Worm (Caenorhabditis elegans) whole organism, L1 larva: ENCODE results near the gene hot-3.

Experiments used
- C16A3.4 ChIP-seq: fragments of 150-350 bp; optimal IDR thresholded peaks from 2 replicates; lab custom pipeline; 2014; ENCODE audit warnings: missing biosample characterization, missing genetic modification characterization
- C34B4.2 ChIP-seq: sonication (generic microtip); optimal IDR thresholded peaks from 2 replicates; lab custom pipeline; 2017; ENCODE audit warnings: mild to moderate bottlenecking, missing genetic modification characterization, missing compliant biosample characterization
- Y116A8C.19 ChIP-seq: sonication (generic microtip); optimal IDR thresholded peaks from 2 replicates; lab custom pipeline; 2016; ENCODE audit warnings: missing compliant biosample characterization, missing genetic modification characterization, borderline replicate concordance
- alr-1 ChIP-seq: fragments of 200-800 bp; sonication (Bioruptor generic); optimal IDR thresholded peaks from 2 replicates; lab custom pipeline; 2018; ENCODE audit warnings: borderline replicate concordance, mild to moderate bottlenecking, missing genetic modification characterization, missing compliant biosample characterization
- aly-2 ChIP-seq: fragments of 150-350 bp; optimal IDR thresholded peaks from 2 replicates; lab custom pipeline; 2014; ENCODE audit warnings: missing biosample characterization, missing genetic modification characterization
- ceh-63 ChIP-seq: fragments of 200-800 bp; sonication (Bioruptor generic); optimal IDR thresholded peaks from 2 replicates; lab custom pipeline; 2018; ENCODE audit warnings: mild to moderate bottlenecking, missing genetic modification characterization, missing compliant biosample characterization
- ceh-8 ChIP-seq: fragments of 200-800 bp; sonication (Bioruptor generic); optimal IDR thresholded peaks from 2 replicates; lab custom pipeline; 2018; ENCODE audit warnings: mild to moderate bottlenecking, missing genetic modification characterization, moderate library complexity, missing compliant biosample characterization
- ceh-88 ChIP-seq: fragments of 200-800 bp; sonication (Bioruptor generic); IDR thresholded peaks from 2 replicates; pipeline ENCODE4 v1.3.6; 2022; ENCODE audit warnings: missing genetic modification characterization, missing compliant biosample characterization
- ceh-90 ChIP-seq: sonication (generic microtip); optimal IDR thresholded peaks from 2 replicates; lab custom pipeline; 2016; ENCODE audit warnings: missing genetic modification characterization, missing compliant biosample characterization
- dpl-1 ChIP-seq, 3 experiments: fragments of 150-350 bp in 2 of 3; sonication (generic microtip) in 1 of 3; optimal IDR thresholded peaks; 2 replicates each; lab custom pipeline; 2014 to 2017; ENCODE audit warnings: missing biosample characterization in 3 of 3, missing genetic modification characterization in 3 of 3, missing genetic modification reagents in 3 of 3
- dsc-1 ChIP-seq: sonication (generic microtip); optimal IDR thresholded peaks from 2 replicates; lab custom pipeline; 2016; ENCODE audit warnings: mild to moderate bottlenecking, missing genetic modification characterization, missing compliant biosample characterization
- egl-27 ChIP-seq, 2 experiments: fragments of 150-350 bp in 1 of 2; sonication (generic microtip); optimal IDR thresholded peaks; 3 replicates each; lab custom pipeline; 2017 to 2018; ENCODE audit warnings: missing biosample characterization in 2 of 2, missing genetic modification characterization in 2 of 2, missing genetic modification reagents in 2 of 2
- elt-2 ChIP-seq: sonication (generic microtip); optimal IDR thresholded peaks from 2 replicates; lab custom pipeline; 2016; ENCODE audit warnings: missing genetic modification characterization, mild to moderate bottlenecking, inconsistent platforms, missing compliant biosample characterization, missing genetic modification reagents
- fkh-10 ChIP-seq: sonication (generic microtip); optimal IDR thresholded peaks from 2 replicates; lab custom pipeline; 2017; ENCODE audit warnings: missing biosample characterization, missing genetic modification reagents, missing genetic modification characterization
- fkh-8 ChIP-seq: sonication (generic microtip); optimal IDR thresholded peaks from 2 replicates; lab custom pipeline; 2016; ENCODE audit warnings: mild to moderate bottlenecking, missing genetic modification characterization, missing compliant biosample characterization
- hlh-17 ChIP-seq: fragments of 200-800 bp; sonication (Bioruptor generic); optimal IDR thresholded peaks from 2 replicates; lab custom pipeline; 2018; ENCODE audit warnings: missing genetic modification characterization, mild to moderate bottlenecking, missing compliant biosample characterization, moderate library complexity, borderline replicate concordance
- jun-1 ChIP-seq: fragments of 150-350 bp; optimal IDR thresholded peaks from 2 replicates; lab custom pipeline; 2014; ENCODE audit warnings: missing biosample characterization, missing genetic modification reagents, missing genetic modification characterization
- lin-13 ChIP-seq: fragments of 150-350 bp; optimal IDR thresholded peaks from 2 replicates; lab custom pipeline; 2014; ENCODE audit warnings: missing biosample characterization, missing genetic modification reagents, missing genetic modification characterization
- lin-14 ChIP-seq: fragments of 200-800 bp; sonication (Bioruptor generic); optimal IDR thresholded peaks from 2 replicates; lab custom pipeline; 2018; ENCODE audit warnings: mild to moderate bottlenecking, missing genetic modification characterization, moderate library complexity, missing compliant biosample characterization
- lin-35 ChIP-seq, 2 experiments: fragments of 150-350 bp; optimal IDR thresholded peaks; 2 replicates each; lab custom pipeline; 2014; ENCODE audit warnings: missing biosample characterization in 2 of 2, missing genetic modification characterization in 2 of 2, missing genetic modification reagents in 2 of 2
- lin-39 ChIP-seq: fragments of 150-350 bp; optimal IDR thresholded peaks from 2 replicates; lab custom pipeline; 2014; ENCODE audit warnings: missing biosample characterization, missing genetic modification reagents, missing genetic modification characterization
- lir-3 ChIP-seq: sonication (generic microtip); optimal IDR thresholded peaks from 2 replicates; lab custom pipeline; 2016; ENCODE audit warnings: mild to moderate bottlenecking, missing genetic modification characterization, moderate library complexity, missing compliant biosample characterization; ENCODE audit not compliant: poor library complexity
- lsy-2 ChIP-seq, 2 experiments: fragments of 150-350 bp; optimal IDR thresholded peaks; 2 replicates each; lab custom pipeline; 2014; ENCODE audit warnings: missing biosample characterization in 2 of 2, missing genetic modification characterization in 2 of 2
- mef-2 ChIP-seq: fragments of 150-350 bp; optimal IDR thresholded peaks from 2 replicates; lab custom pipeline; 2014; ENCODE audit warnings: missing biosample characterization, missing genetic modification characterization
- mep-1 ChIP-seq: fragments of 150-350 bp; optimal IDR thresholded peaks from 2 replicates; lab custom pipeline; 2014; ENCODE audit warnings: missing biosample characterization, missing genetic modification characterization
- nhr-20 ChIP-seq: sonication (generic microtip); optimal IDR thresholded peaks from 2 replicates; lab custom pipeline; 2016; ENCODE audit warnings: mild to moderate bottlenecking, missing genetic modification characterization, missing compliant biosample characterization
- nhr-47 ChIP-seq: sonication (generic microtip); optimal IDR thresholded peaks from 2 replicates; lab custom pipeline; 2016; ENCODE audit warnings: mild to moderate bottlenecking, missing genetic modification characterization, moderate library complexity, missing compliant biosample characterization
- nhr-71 ChIP-seq: sonication (generic microtip); optimal IDR thresholded peaks from 2 replicates; lab custom pipeline; 2016; ENCODE audit warnings: mild to moderate bottlenecking, missing genetic modification characterization, moderate library complexity, missing compliant biosample characterization
- nhr-77 ChIP-seq: fragments of 150-350 bp; optimal IDR thresholded peaks from 2 replicates; lab custom pipeline; 2014; ENCODE audit warnings: missing biosample characterization, missing genetic modification characterization
- nhr-85 ChIP-seq: sonication (generic microtip); peaks from one replicate; lab custom pipeline; 2016; ENCODE audit warnings: missing genetic modification characterization, inconsistent platforms, missing compliant biosample characterization
- pag-3 ChIP-seq: sonication (generic microtip); optimal IDR thresholded peaks from 2 replicates; lab custom pipeline; 2017; ENCODE audit warnings: missing genetic modification characterization, mild to moderate bottlenecking, missing compliant biosample characterization, antibody characterized with exemption, borderline replicate concordance; ENCODE audit not compliant: insufficient read depth
- rnt-1 ChIP-seq: sonication (generic microtip); optimal IDR thresholded peaks from 2 replicates; lab custom pipeline; 2016; ENCODE audit warnings: mild to moderate bottlenecking, missing genetic modification characterization, moderate library complexity, missing compliant biosample characterization
- snpc-4 ChIP-seq: fragments of 150-350 bp; optimal IDR thresholded peaks from 2 replicates; lab custom pipeline; 2014; ENCODE audit warnings: missing biosample characterization, missing genetic modification characterization
- snu-23 ChIP-seq: sonication (generic microtip); optimal IDR thresholded peaks from 2 replicates; lab custom pipeline; 2016; ENCODE audit warnings: missing genetic modification characterization, missing compliant biosample characterization
- sox-4 ChIP-seq: sonication (generic microtip); optimal IDR thresholded peaks from 2 replicates; lab custom pipeline; 2016; ENCODE audit warnings: missing genetic modification characterization, missing compliant biosample characterization
- sptf-1 ChIP-seq: fragments of 150-350 bp; optimal IDR thresholded peaks from 2 replicates; lab custom pipeline; 2014; ENCODE audit warnings: missing biosample characterization, missing genetic modification characterization
- sup-37 ChIP-seq: fragments of 200-800 bp; sonication (Bioruptor generic); optimal IDR thresholded peaks from 2 replicates; lab custom pipeline; 2018; ENCODE audit warnings: mild to moderate bottlenecking, missing genetic modification characterization, missing compliant biosample characterization
- swsn-7 ChIP-seq: sonication (generic microtip); optimal IDR thresholded peaks from 2 replicates; lab custom pipeline; 2016; ENCODE audit warnings: missing genetic modification characterization, missing compliant biosample characterization
- unc-130 ChIP-seq: fragments of 150-350 bp; optimal IDR thresholded peaks from 2 replicates; lab custom pipeline; 2017; ENCODE audit warnings: missing biosample characterization, missing genetic modification characterization, inconsistent platforms
- unc-30 ChIP-seq: sonication (generic microtip); optimal IDR thresholded peaks from 2 replicates; lab custom pipeline; 2017; ENCODE audit warnings: missing biosample characterization, missing genetic modification characterization
- unc-62 ChIP-seq: fragments of 150-350 bp; optimal IDR thresholded peaks from 2 replicates; lab custom pipeline; 2014; ENCODE audit warnings: missing biosample characterization, missing genetic modification reagents, missing genetic modification characterization
- vab-15 ChIP-seq: sonication (generic microtip); optimal IDR thresholded peaks from 2 replicates; lab custom pipeline; 2017; ENCODE audit warnings: missing genotype, mild to moderate bottlenecking, missing genetic modification characterization, missing compliant biosample characterization

The hot-3 gene

ce11 chrII:13964325-13964724 lies 32.5 kb upstream of the hot-3 start:
- TF ChIP-seq unc-62 = no peak
- TF ChIP-seq fkh-8 (tag; lab: Kevin White, UChicago) = peak; percentile 87
- no peak for TF ChIP-seq snpc-4 (tag; lab: Kevin White, UChicago)
- no peak for TF ChIP-seq pag-3 (tag; lab: Kevin White, UChicago)
- TF ChIP-seq nhr-47 (tag; lab: Kevin White, UChicago) = peak; percentile 26
- no peak for TF ChIP-seq lin-14 (GFP tag; lab: Kevin White, UChicago)
- peak; percentile 67 for TF ChIP-seq dsc-1 (tag; lab: Kevin White, UChicago)
- TF ChIP-seq snu-23 (GFP tag; lab: Kevin White, UChicago) = no peak
- TF ChIP-seq nhr-20 (tag; lab: Kevin White, UChicago) = peak; percentile 2
- TF ChIP-seq jun-1 (tag; lab: Kevin White, UChicago) = peak; percentile 12
- TF ChIP-seq C34B4.2 (tag; lab: Kevin White, UChicago) = no peak
- peak; percentile 15 for TF ChIP-seq fkh-10 (GFP tag; lab: Kevin White, UChicago)
- no peak for TF ChIP-seq sptf-1 (tag; lab: Kevin White, UChicago)
- no peak for TF ChIP-seq hlh-17 (GFP tag; lab: Kevin White, UChicago)
- peak; percentile 7 for TF ChIP-seq swsn-7 (tag; lab: Kevin White, UChicago)
- TF ChIP-seq ceh-8 (GFP tag; lab: Kevin White, UChicago) = peak; percentile 17
- TF ChIP-seq aly-2 (tag; lab: Kevin White, UChicago) = no peak
- TF ChIP-seq lin-13 = no peak
- no peak for TF ChIP-seq lir-3 (tag; lab: Kevin White, UChicago)
- TF ChIP-seq ceh-90 (tag; lab: Kevin White, UChicago) = no peak
- no peak for TF ChIP-seq mep-1
- TF ChIP-seq nhr-71 = peak; percentile 49
- no peak for TF ChIP-seq Y116A8C.19 (tag; lab: Kevin White, UChicago)
- no peak for TF ChIP-seq egl-27 (tag; optimal IDR thresholded peaks at IDR 0.05; lab: Kevin White, UChicago)
- no peak for TF ChIP-seq nhr-85
- no peak for TF ChIP-seq mef-2 (tag; lab: Kevin White, UChicago)
- no peak for TF ChIP-seq rnt-1 (tag; lab: Kevin White, UChicago)

ce11 chrII:13962319-13962718 lies 30.5 kb upstream of the hot-3 start, which contains the start of gene rpi-1:
rpi-1 (minus strand) TSS chrII:13962419.
- TF ChIP-seq mef-2 (tag; lab: Kevin White, UChicago) = no peak
- no peak for TF ChIP-seq lin-39 (tag; lab: Kevin White, UChicago)
- TF ChIP-seq sup-37 = no peak
- no peak for TF ChIP-seq sox-4
- TF ChIP-seq swsn-7 (tag; lab: Kevin White, UChicago) = no peak
- no peak for TF ChIP-seq nhr-77
- no peak for TF ChIP-seq ceh-63
- no peak for TF ChIP-seq Y116A8C.19 (tag; lab: Kevin White, UChicago)
- no peak for TF ChIP-seq alr-1 (tag; lab: Kevin White, UChicago)
- TF ChIP-seq C16A3.4 (tag; lab: Kevin White, UChicago) = no peak
- no peak for TF ChIP-seq pag-3 (tag; lab: Kevin White, UChicago)
- TF ChIP-seq sptf-1 (tag; lab: Kevin White, UChicago) = no peak
- TF ChIP-seq unc-62 = no peak

ce11 chrII:13961567-13961966 lies 29.7 kb upstream of the hot-3 start:
- TF ChIP-seq unc-130 (tag; lab: Kevin White, UChicago) (no peak), vab-15 (tag; lab: Kevin White, UChicago) (no peak), nhr-85 (peak; percentile 14)
- TF ChIP-seq, all 84 proteins: peak for 1

- peak; percentile 5 to 22 for TF ChIP-seq lsy-2 (tag; optimal IDR thresholded peaks at IDR 0.05; lab: Kevin White, UChicago)
- TF ChIP-seq dpl-1 (GFP tag; optimal IDR thresholded peaks at IDR 0.05; lab: Kevin White, UChicago) = peak in 1 of 3 experiments; percentile 38
- peak in 1 of 2 experiments; percentile 44 for TF ChIP-seq lin-35 (GFP tag; optimal IDR thresholded peaks at IDR 0.05; lab: Kevin White, UChicago)
- no peak for TF ChIP-seq nhr-47 (tag; lab: Kevin White, UChicago)
- TF ChIP-seq unc-30 (tag; lab: Kevin White, UChicago) = no peak
- peak; percentile 25 for TF ChIP-seq nhr-71
- TF ChIP-seq nhr-85 = peak; percentile 23
- peak; percentile 36 for TF ChIP-seq elt-2 (tag; lab: Kevin White, UChicago)
- peak; percentile 23 for TF ChIP-seq lin-14 (GFP tag; lab: Kevin White, UChicago)
- no peak for TF ChIP-seq ceh-88 (GFP tag; lab: Robert Waterston, UW)
Observed at ce11 chrII:13958359-13958758, 26.5 kb upstream of the hot-3 start.
